Worm (Caenorhabditis elegans): ENCODE measurements around the gene F08D12.3.

- TF ChIP-seq pes-1 (GFP tag; IDR thresholded peaks at IDR 0.05) = no peak
- no peak for TF ChIP-seq ama-1 (optimal IDR thresholded peaks at IDR 0.05)
- no peak for TF ChIP-seq tbx-37 (GFP tag; conservative IDR thresholded peaks at IDR 0.05)
- TF ChIP-seq flt-1 (GFP tag; IDR thresholded peaks at IDR 0.05) = no peak
- no peak for TF ChIP-seq F13C5.2 (tag; optimal IDR thresholded peaks at IDR 0.05)
- TF ChIP-seq aly-1 (tag; optimal IDR thresholded peaks at IDR 0.05) = no peak
- no peak for TF ChIP-seq tra-4 (tag; optimal IDR thresholded peaks at IDR 0.05)
- TF ChIP-seq hnd-1 (tag; optimal IDR thresholded peaks at IDR 0.05) = no peak
- TF ChIP-seq ceh-13 (GFP tag; optimal IDR thresholded peaks at IDR 0.05) = no peak
These were observed 24.8 kb upstream of the F08D12.3 start for ce11 chrII:2754595-2754994.
